Comparison of ENCODE assay signal across 4 fruit fly cellular contexts in genomic region chr2L:4093728-4094324, dm6.
TF ChIP-seq lines count a peak whose summit lies in the region.

No protein-coding gene starts in this region.

- TF ChIP-seq CTCF in whole organism, embryonic (GFP tag; optimal IDR thresholded peaks at IDR 0.05; lab: Kevin White, UChicago) = no peak

TF ChIP-seq in whole organism, embryonic, 481 proteins besides CTCF, POLR2A, EP300 and RAD21 (continues in another document):
- TF ChIP-seq Spps (tag; optimal IDR thresholded peaks at IDR 0.05; lab: Kevin White, UChicago) = peak; percentile 60
- TF ChIP-seq CG11085 (GFP tag; IDR thresholded peaks at IDR 0.05; lab: Robert Waterston, UW) = 0 out of 2 replicates have a peak, but pooled peaks have one; percentile 20
- peak; percentile 59; the same call in 1 of the 2 replicates for TF ChIP-seq Taf1 (GFP tag; IDR thresholded peaks at IDR 0.05; lab: Robert Waterston, UW)
- TF ChIP-seq CG13123 (GFP tag; optimal IDR thresholded peaks at IDR 0.05; lab: Kevin White, UChicago) = no peak
- peak; percentile 9 for TF ChIP-seq CG7928 (GFP tag; optimal IDR thresholded peaks at IDR 0.05; lab: Kevin White, UChicago)
- peak; percentile 82 for TF ChIP-seq ara (GFP tag; IDR thresholded peaks at IDR 0.05; lab: Robert Waterston, UW)
- TF ChIP-seq scrt (GFP tag; optimal IDR thresholded peaks at IDR 0.05; lab: Kevin White, UChicago) = peak; percentile 42
- TF ChIP-seq jigr1 (GFP tag; IDR thresholded peaks at IDR 0.05; lab: Robert Waterston, UW) = peak; percentile 25; the same call in 1 of the 3 replicates
- peak; percentile 78 for TF ChIP-seq CG2678 (tag; optimal IDR thresholded peaks at IDR 0.05; lab: Kevin White, UChicago)
- TF ChIP-seq CG1647 (GFP tag; optimal IDR thresholded peaks at IDR 0.05; lab: Kevin White, UChicago) = peak; percentile 69
- TF ChIP-seq ewg (GFP tag; optimal IDR thresholded peaks at IDR 0.05; lab: Kevin White, UChicago) = peak; percentile 68
- no peak for TF ChIP-seq Neu2 (GFP tag; optimal IDR thresholded peaks at IDR 0.05; lab: Kevin White, UChicago; ENCODE audit: borderline replicate concordance)
- peak; percentile 51 for TF ChIP-seq Bdp1 (GFP tag; optimal IDR thresholded peaks at IDR 0.05; lab: Kevin White, UChicago)
- TF ChIP-seq CG10654 (GFP tag; optimal IDR thresholded peaks at IDR 0.05; lab: Kevin White, UChicago) = peak; percentile 70
- peak; percentile 66 for TF ChIP-seq CG14667 (GFP tag; IDR thresholded peaks at IDR 0.05; lab: Robert Waterston, UW)
- peak; percentile 73 for TF ChIP-seq Asciz (GFP tag; optimal IDR thresholded peaks at IDR 0.05; lab: Kevin White, UChicago)
- peak; percentile 77 for TF ChIP-seq pnt (GFP tag; optimal IDR thresholded peaks at IDR 0.05; lab: Kevin White, UChicago)
- TF ChIP-seq pho (GFP tag; optimal IDR thresholded peaks at IDR 0.05; lab: Kevin White, UChicago) = peak; percentile 42
- TF ChIP-seq CG8924 (tag; optimal IDR thresholded peaks at IDR 0.05; lab: Kevin White, UChicago) = peak; percentile 69
- no peak for TF ChIP-seq ftz-f1 (GFP tag; optimal IDR thresholded peaks at IDR 0.05; lab: Kevin White, UChicago)
- TF ChIP-seq Med (GFP tag; lab: Kevin White, UChicago) = peak; percentile 97

TF ChIP-seq in whole organism, prepupa, 60 proteins besides CTCF, POLR2A, EP300 and RAD21 (continues in another document):
- TF ChIP-seq Gug (GFP tag; IDR thresholded peaks at IDR 0.05; lab: Robert Waterston, UW) (peak; percentile 77), CG15336 (GFP tag; IDR thresholded peaks at IDR 0.05; lab: Robert Waterston, UW) (peak; percentile 88), Smox (GFP tag; optimal IDR thresholded peaks at IDR 0.05; lab: Kevin White, UChicago) (no peak), cyc (GFP tag; optimal IDR thresholded peaks at IDR 0.05; lab: Kevin White, UChicago) (peak; percentile 26), fkh (GFP tag; optimal IDR thresholded peaks at IDR 0.05; lab: Kevin White, UChicago) (no peak), CG32006 (GFP tag; optimal IDR thresholded peaks at IDR 0.05; lab: Kevin White, UChicago) (peak; percentile 91), CG11294 (GFP tag; IDR thresholded peaks at IDR 0.05; lab: Robert Waterston, UW) (peak; percentile 75), CG34406 (GFP tag; optimal IDR thresholded peaks at IDR 0.05; lab: Kevin White, UChicago) (peak; percentile 36), spab (GFP tag; optimal IDR thresholded peaks at IDR 0.05; lab: Kevin White, UChicago) (peak; percentile 69), pdm3 (GFP tag; optimal IDR thresholded peaks at IDR 0.05; lab: Kevin White, UChicago) (peak; percentile 80), CG3919 (GFP tag; optimal IDR thresholded peaks at IDR 0.05; lab: Kevin White, UChicago) (peak; percentile 86), Sox14 (GFP tag; optimal IDR thresholded peaks at IDR 0.05; lab: Kevin White, UChicago) (peak; percentile 85), Eip93F (GFP tag; optimal IDR thresholded peaks at IDR 0.05; lab: Kevin White, UChicago) (no peak), CG10631 (GFP tag; optimal IDR thresholded peaks at IDR 0.05; lab: Kevin White, UChicago) (peak; percentile 87), Sox15 (GFP tag; optimal IDR thresholded peaks at IDR 0.05; lab: Kevin White, UChicago) (peak; percentile 19), fd59A (GFP tag; optimal IDR thresholded peaks at IDR 0.05; lab: Kevin White, UChicago) (peak; percentile 63), Met (GFP tag; optimal IDR thresholded peaks at IDR 0.05; lab: Kevin White, UChicago) (peak; percentile 32), esn (GFP tag; optimal IDR thresholded peaks at IDR 0.05; lab: Kevin White, UChicago) (peak; percentile 33), topi (GFP tag; optimal IDR thresholded peaks at IDR 0.05; lab: Kevin White, UChicago) (peak; percentile 45), dsx (GFP tag; optimal IDR thresholded peaks at IDR 0.05; lab: Kevin White, UChicago; ENCODE audit: poor library complexity, severe bottlenecking) (peak; percentile 69), achi (GFP tag; optimal IDR thresholded peaks at IDR 0.05; lab: Kevin White, UChicago) (peak; percentile 82), CG1621 (tag; optimal IDR thresholded peaks at IDR 0.05; lab: Kevin White, UChicago) (peak; percentile 74), CG31627 (GFP tag; optimal IDR thresholded peaks at IDR 0.05; lab: Kevin White, UChicago) (peak; percentile 1)

TF ChIP-seq in whole organism, pupa, 21 proteins besides CTCF, POLR2A, EP300 and RAD21:
- peak; percentile 92 for TF ChIP-seq CG4496 (GFP tag; IDR thresholded peaks at IDR 0.05; lab: Robert Waterston, UW)
- TF ChIP-seq CG32121 (GFP tag; IDR thresholded peaks at IDR 0.05; lab: Robert Waterston, UW) = peak; percentile 67
- TF ChIP-seq gl (tag; optimal IDR thresholded peaks at IDR 0.05; lab: Kevin White, UChicago) = peak; percentile 65
- no peak for TF ChIP-seq CG10348 (GFP tag; IDR thresholded peaks at IDR 0.05; lab: Robert Waterston, UW)
- peak; percentile 84 for TF ChIP-seq Pif1B (GFP tag; optimal IDR thresholded peaks at IDR 0.05; lab: Kevin White, UChicago)
- TF ChIP-seq Snoo (tag; optimal IDR thresholded peaks at IDR 0.05; lab: Kevin White, UChicago) = no peak
- TF ChIP-seq D1 (tag; optimal IDR thresholded peaks at IDR 0.05; lab: Kevin White, UChicago) = peak; percentile 48
- TF ChIP-seq Ets98B (GFP tag; IDR thresholded peaks at IDR 0.05; lab: Robert Waterston, UW) = peak; percentile 88
- peak; percentile 74 for TF ChIP-seq CG34367 (tag; optimal IDR thresholded peaks at IDR 0.05; lab: Kevin White, UChicago)
- TF ChIP-seq EcR (GFP tag; optimal IDR thresholded peaks at IDR 0.05; lab: Kevin White, UChicago) = no peak
- peak; percentile 91 for TF ChIP-seq fd96Ca (GFP tag; IDR thresholded peaks at IDR 0.05; lab: Robert Waterston, UW)
- TF ChIP-seq rn (GFP tag; IDR thresholded peaks at IDR 0.05; lab: Robert Waterston, UW) = 0 out of 2 replicates have a peak, but pooled peaks have one; percentile 27
- TF ChIP-seq CG8159 (tag; optimal IDR thresholded peaks at IDR 0.05; lab: Kevin White, UChicago) = peak; percentile 78
- TF ChIP-seq CG17806 (tag; optimal IDR thresholded peaks at IDR 0.05; lab: Kevin White, UChicago) = peak; percentile 86
- peak; percentile 83 for TF ChIP-seq CG9948 (tag; optimal IDR thresholded peaks at IDR 0.05; lab: Kevin White, UChicago)
- peak; percentile 64 for TF ChIP-seq CG12605 (GFP tag; IDR thresholded peaks at IDR 0.05; lab: Robert Waterston, UW)
- TF ChIP-seq CG13204 (GFP tag; optimal IDR thresholded peaks at IDR 0.05; lab: Kevin White, UChicago) = peak; percentile 8
- peak; percentile 95 for TF ChIP-seq CG14655 (GFP tag; optimal IDR thresholded peaks at IDR 0.05; lab: Kevin White, UChicago)
- peak; percentile 92 for TF ChIP-seq CG8301 (tag; optimal IDR thresholded peaks at IDR 0.05; lab: Kevin White, UChicago)
- peak; percentile 85 for TF ChIP-seq Pif1A (GFP tag; optimal IDR thresholded peaks at IDR 0.05; lab: Kevin White, UChicago)
- TF ChIP-seq CG15710 (tag; optimal IDR thresholded peaks at IDR 0.05; lab: Kevin White, UChicago) = peak; percentile 52
TF ChIP-seq in whole organism, pupa: peak in this region for 18.

TF ChIP-seq in whole organism, wandering third instar larva, 38 proteins besides CTCF, POLR2A, EP300 and RAD21:
- TF ChIP-seq N (GFP tag; optimal IDR thresholded peaks at IDR 0.05; lab: Kevin White, UChicago) (no peak), foxo (GFP tag; optimal IDR thresholded peaks at IDR 0.05; lab: Kevin White, UChicago) (peak in 1 of 2 experiments; percentile 23), ey (GFP tag; optimal IDR thresholded peaks at IDR 0.05; lab: Kevin White, UChicago) (peak; percentile 13), sv (GFP tag; optimal IDR thresholded peaks at IDR 0.05; lab: Kevin White, UChicago) (peak; percentile 59)

Comparison
In these comparisons a context has a peak if more than half of its experiments do, and no peak if none do; other contexts are left out.
1. Of the 7 proteins assayed by ChIP-seq in both whole organism, embryonic and whole organism, prepupa: peak only in whole organism, embryonic: Blimp-1 and Sox102F; only in whole organism, prepupa: Hr39 and Lpt; in both: CG16779 and Gug; in neither: 1.